Worm (Caenorhabditis elegans): ENCODE results near the gene R04B5.5.

DNA sequence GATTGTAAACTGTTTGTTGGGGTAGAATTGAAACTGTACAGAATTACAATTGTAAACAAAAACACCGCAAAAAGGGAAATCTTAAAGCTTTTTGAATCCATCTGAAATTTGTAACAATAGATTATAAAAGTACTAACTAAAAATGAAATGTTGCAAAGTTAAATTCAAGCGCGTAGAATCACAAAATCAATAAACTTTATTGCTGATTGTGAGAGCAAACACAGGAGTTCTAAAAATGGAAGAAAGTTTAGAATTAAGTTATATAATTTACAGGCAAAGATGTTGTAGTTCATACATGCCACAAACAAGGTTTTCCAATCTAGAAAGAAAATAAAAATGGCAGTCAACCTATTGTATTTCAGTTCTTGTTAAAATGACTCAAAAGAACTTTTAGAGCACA lies 24.9 kb downstream of the R04B5.5 start, which contains the start of gene C08B6.3:
- no peak for TF ChIP-seq sox-4 (tag; optimal IDR thresholded peaks at IDR 0.05)
- TF ChIP-seq ceh-2 (tag; optimal IDR thresholded peaks at IDR 0.05): no peak
- TF ChIP-seq Y22D7AL.16 (tag; optimal IDR thresholded peaks at IDR 0.05): no peak
- TF ChIP-seq elt-2 (tag; optimal IDR thresholded peaks at IDR 0.05): no peak
- no peak for TF ChIP-seq ama-1 (optimal IDR thresholded peaks at IDR 0.05)
